Fruit fly (Drosophila melanogaster): Measurements from ENCODE around the gene CG42654.
A peak's percentile ranks its signal among the peaks of the same experiment; 100 is the strongest.

The CG42654 gene

dm6 chr3L:19991120-19991519 is 36.8 kb upstream of the CG42654 start, which contains the start of gene fln (continued):
- TF ChIP-seq pho (GFP tag; optimal IDR thresholded peaks at IDR 0.05): no peak
- TF ChIP-seq CG8359 (GFP tag; optimal IDR thresholded peaks at IDR 0.05; ENCODE audit: borderline replicate concordance): no peak
- TF ChIP-seq trem (tag; optimal IDR thresholded peaks at IDR 0.05): no peak
- no peak for TF ChIP-seq CG7372 (GFP tag; IDR thresholded peaks at IDR 0.05)
- TF ChIP-seq sd (tag; optimal IDR thresholded peaks at IDR 0.05): no peak

dm6 chr3L:19988891-19989290 is 34.6 kb upstream of the CG42654 start, which contains the start of gene Csas:
TSS of gene Csas (minus strand) at chr3L:19988991.
- TF ChIP-seq ATbp (GFP tag; optimal IDR thresholded peaks at IDR 0.05) (no peak), row (GFP tag; IDR thresholded peaks at IDR 0.05) (0 out of 3 replicates have a peak, but pooled peaks have one; percentile 23), sens (GFP tag) (peak; percentile 71), chn (GFP tag; optimal IDR thresholded peaks at IDR 0.05) (no peak), Gsc (GFP tag; IDR thresholded peaks at IDR 0.05) (no peak), pan (optimal IDR thresholded peaks at IDR 0.05) (no peak), pan (GFP tag; optimal IDR thresholded peaks at IDR 0.05 in 1 of 2, IDR thresholded peaks at IDR 0.05 in 1 of 2) (peak in 1 of 2 experiments; percentile 24), D (optimal IDR thresholded peaks at IDR 0.05) (no peak), D (GFP tag; optimal IDR thresholded peaks at IDR 0.05) (no peak), CG10979 (tag; optimal IDR thresholded peaks at IDR 0.05) (no peak), tna (GFP tag; IDR thresholded peaks at IDR 0.05; ENCODE audit: partially characterized antibody) (no peak)

dm6 chr3L:19985768-19986167 is 31.4 kb upstream of the CG42654 start, which contains the start of the genes hale and schuy:
TSS of gene hale (minus strand) at chr3L:19985868.
TSS of gene schuy (plus strand) at chr3L:19986093.
- TF ChIP-seq CG14667 (GFP tag; IDR thresholded peaks at IDR 0.05) (no peak), ac (GFP tag; optimal IDR thresholded peaks at IDR 0.05) (no peak), Myb (GFP tag; optimal IDR thresholded peaks at IDR 0.05) (no peak), CG7987 (GFP tag; optimal IDR thresholded peaks at IDR 0.05) (no peak), CG9215 (GFP tag; IDR thresholded peaks at IDR 0.05) (no peak), Nf-YB (GFP tag; optimal IDR thresholded peaks at IDR 0.05) (no peak), CG6175 (GFP tag; IDR thresholded peaks at IDR 0.05) (no peak), hbn (GFP tag; IDR thresholded peaks at IDR 0.05; ENCODE audit: partially characterized antibody) (no peak), CG11560 (tag; IDR thresholded peaks at IDR 0.05) (no peak), dmrt11E (tag; optimal IDR thresholded peaks at IDR 0.05) (no peak), CG14441 (GFP tag; IDR thresholded peaks at IDR 0.05) (no peak), Oaz (GFP tag; IDR thresholded peaks at IDR 0.05) (no peak), MESR4 (GFP tag; optimal IDR thresholded peaks at IDR 0.05) (no peak), Sox100B (GFP tag; optimal IDR thresholded peaks at IDR 0.05) (no peak), CG17802 (tag; optimal IDR thresholded peaks at IDR 0.05) (no peak), tio (GFP tag; optimal IDR thresholded peaks at IDR 0.05) (no peak), CG12942 (GFP tag; optimal IDR thresholded peaks at IDR 0.05) (no peak), klu (GFP tag; IDR thresholded peaks at IDR 0.05) (no peak), CG10274 (GFP tag; optimal IDR thresholded peaks at IDR 0.05) (no peak), mld (GFP tag; IDR thresholded peaks at IDR 0.05; ENCODE audit: partially characterized antibody) (no peak)

- no peak for TF ChIP-seq CG6683 (GFP tag; optimal IDR thresholded peaks at IDR 0.05)
- no peak for TF ChIP-seq CG12659 (GFP tag; optimal IDR thresholded peaks at IDR 0.05)
- no peak for TF ChIP-seq sqz (GFP tag; optimal IDR thresholded peaks at IDR 0.05)
- TF ChIP-seq hth (optimal IDR thresholded peaks at IDR 0.05): no peak
- no peak for TF ChIP-seq CG11696 (GFP tag; IDR thresholded peaks at IDR 0.05)
- no peak for TF ChIP-seq CG3281 (GFP tag; optimal IDR thresholded peaks at IDR 0.05)
- TF ChIP-seq YL-1 (GFP tag; optimal IDR thresholded peaks at IDR 0.05): no peak
- TF ChIP-seq Nf-YA (GFP tag; IDR thresholded peaks at IDR 0.05): no peak
- TF ChIP-seq CG15601 (tag; optimal IDR thresholded peaks at IDR 0.05): no peak
- no peak for TF ChIP-seq CG9797 (GFP tag; optimal IDR thresholded peaks at IDR 0.05)
- no peak for TF ChIP-seq dmrt11E (tag; optimal IDR thresholded peaks at IDR 0.05)
- no peak for TF ChIP-seq CG30020 (tag; optimal IDR thresholded peaks at IDR 0.05)
Measured at dm6 chr3L:19981385-19981784, 27.1 kb upstream of the CG42654 start, which contains the start of gene CG17732. TSS of gene CG17732 (plus strand) at chr3L:19981685.

All from whole organism, embryonic.